Worm (Caenorhabditis elegans): ENCODE data around the gene idhg-1.

DNA sequence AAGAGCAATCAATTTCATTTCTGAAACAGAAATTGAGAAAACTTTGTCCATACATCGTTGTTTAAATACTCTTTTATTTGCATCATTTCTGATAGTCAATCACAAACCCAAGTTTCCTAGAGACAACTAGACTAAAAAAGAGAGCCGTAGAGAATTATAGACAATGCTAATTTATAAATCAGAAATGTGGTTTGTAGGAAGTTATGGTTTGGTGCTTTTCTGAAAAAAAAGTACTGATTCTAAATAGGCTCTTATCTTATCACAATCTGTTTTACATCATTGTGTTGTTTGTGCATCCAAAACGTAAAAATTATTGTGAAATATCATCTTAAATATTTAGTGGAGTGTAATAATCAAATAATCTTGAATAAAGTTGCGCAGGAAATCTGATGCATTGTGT, 28.0 kb upstream of the idhg-1 start, which contains the start of gene ugt-62:
- TF ChIP-seq ama-1 (optimal IDR thresholded peaks at IDR 0.05) (no peak), F16B12.6 (tag; optimal IDR thresholded peaks at IDR 0.05) (no peak), snpc-4 (tag; optimal IDR thresholded peaks at IDR 0.05) (no peak), aly-2 (tag; optimal IDR thresholded peaks at IDR 0.05) (no peak), dpl-1 (GFP tag; optimal IDR thresholded peaks at IDR 0.05) (no peak), pqm-1 (tag; optimal IDR thresholded peaks at IDR 0.05) (peak; percentile 49), mdl-1 (tag; optimal IDR thresholded peaks at IDR 0.05) (no peak), mab-9 (GFP tag; IDR thresholded peaks at IDR 0.05) (no peak), nhr-47 (tag; optimal IDR thresholded peaks at IDR 0.05) (no peak), nhr-28 (tag; optimal IDR thresholded peaks at IDR 0.05) (no peak), aha-1 (tag; optimal IDR thresholded peaks at IDR 0.05) (no peak), ceh-82 (tag; optimal IDR thresholded peaks at IDR 0.05) (no peak), nhr-85 (tag) (no peak), nhr-71 (tag; optimal IDR thresholded peaks at IDR 0.05) (no peak)

Measured in whole organism, L1 larva.